Worm (Caenorhabditis elegans) whole organism, late embryonic: ENCODE data around the gene F11C1.1.

Experiments
- ets-4 ChIP-seq: sonication (generic microtip); optimal IDR thresholded peaks from 2 replicates; lab custom pipeline; 2016; ENCODE audit warnings: missing genetic modification characterization, missing compliant biosample characterization
- fkh-10 ChIP-seq: fragments of 150-350 bp; optimal IDR thresholded peaks from 2 replicates; lab custom pipeline; 2014; ENCODE audit warnings: missing biosample characterization, missing genetic modification reagents, missing genetic modification characterization
- nfya-1 ChIP-seq: sonication (generic microtip); optimal IDR thresholded peaks from 2 replicates; lab custom pipeline; 2017; ENCODE audit warnings: missing genetic modification characterization, mild to moderate bottlenecking, missing compliant biosample characterization, antibody characterized with exemption, moderate library complexity
- npax-4 ChIP-seq: sonication (generic microtip); optimal IDR thresholded peaks from 2 replicates; lab custom pipeline; 2016; ENCODE audit warnings: missing genetic modification characterization, missing compliant biosample characterization
- pha-4 ChIP-seq: fragments of 150-350 bp; optimal IDR thresholded peaks from 2 replicates; lab custom pipeline; 2018; ENCODE audit warnings: missing biosample characterization, missing genetic modification reagents, missing genetic modification characterization
- pqm-1 ChIP-seq: sonication (generic microtip); optimal IDR thresholded peaks from 2 replicates; lab custom pipeline; 2016; ENCODE audit warnings: missing genetic modification characterization, missing compliant biosample characterization
- ref-2 ChIP-seq: sonication (generic microtip); optimal IDR thresholded peaks from 2 replicates; lab custom pipeline; 2016; ENCODE audit warnings: missing genetic modification characterization, missing compliant biosample characterization

DNA sequence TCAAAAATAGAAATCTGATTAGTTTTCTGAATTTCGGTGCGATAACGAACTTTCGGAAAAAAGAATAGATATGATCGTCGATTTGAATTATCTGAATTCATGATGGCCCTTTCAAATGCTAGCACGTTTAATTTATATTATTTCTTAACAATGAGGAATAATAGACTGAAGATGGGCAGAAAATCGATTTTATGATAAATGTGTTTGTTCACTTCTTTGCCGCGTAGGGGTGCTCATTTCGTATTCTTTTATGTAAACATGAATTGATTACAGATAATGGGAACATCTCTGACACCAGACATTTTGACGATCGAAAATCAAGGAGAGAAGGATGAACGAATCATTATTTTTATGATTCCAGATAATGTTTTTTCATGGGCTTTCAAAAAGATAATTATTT, 12.9 kb downstream of the F11C1.1 start, which contains the start of gene F11C1.9:
- TF ChIP-seq npax-4 (tag; lab: Kevin White, UChicago) (no peak), pqm-1 (tag; lab: Kevin White, UChicago) (no peak), pha-4 (tag; lab: Kevin White, UChicago) (no peak), nfya-1 (tag; lab: Kevin White, UChicago) (no peak), fkh-10 (GFP tag; lab: Kevin White, UChicago) (no peak), ref-2 (no peak), ets-4 (tag; lab: Kevin White, UChicago) (no peak)
